Worm (Caenorhabditis elegans) whole organism, midembryonic: ENCODE data around the gene Y59A8B.24.

Experiments
- flt-1 ChIP-seq: fragments of 200-800 bp; sonication (Bioruptor generic); IDR thresholded peaks from 2 replicates; pipeline ENCODE4 v1.3.6; 2022; ENCODE audit warnings: missing genetic modification characterization, missing compliant biosample characterization
- tab-1 ChIP-seq: fragments of 200-800 bp; sonication (Bioruptor generic); IDR thresholded peaks from 2 replicates; pipeline ENCODE4 v1.3.6; 2022; ENCODE audit warnings: missing genetic modification characterization, missing compliant biosample characterization

ce11 chrV:17956109-17956508 is 4.4 kb downstream of the Y59A8B.24 start:
- no peak for TF ChIP-seq tab-1 (GFP tag; lab: Robert Waterston, UW)
- TF ChIP-seq flt-1 (GFP tag; lab: Robert Waterston, UW): no peak
